Fruit fly (Drosophila melanogaster) whole organism, embryonic: ENCODE data around the gene Rnb.

ENCODE experiments used
- CG11085 ChIP-seq: fragments of 200-800 bp; sonication (Bioruptor generic); IDR thresholded peaks from 2 replicates; pipeline ENCODE4 v1.3.6; 2022; ENCODE audit warnings: missing biosample characterization, missing genetic modification characterization
- CG11398 ChIP-seq: fragments of 200-800 bp; sonication (Bioruptor generic); optimal IDR thresholded peaks from 2 replicates; lab custom pipeline; 2016; ENCODE audit warnings: missing biosample characterization, missing genetic modification characterization
- CG12236 ChIP-seq: fragments of 200-800 bp; sonication (Bioruptor generic); optimal IDR thresholded peaks from 2 replicates; lab custom pipeline; 2016; ENCODE audit warnings: missing biosample characterization, missing genetic modification characterization
- CG13123 ChIP-seq: fragments of 200-800 bp; sonication (Bioruptor generic); optimal IDR thresholded peaks from 2 replicates; lab custom pipeline; 2016; ENCODE audit warnings: missing biosample characterization, missing genetic modification characterization
- CG13775 ChIP-seq: fragments of 200-800 bp; sonication (Bioruptor generic); optimal IDR thresholded peaks from 3 replicates; lab custom pipeline; 2017; ENCODE audit warnings: missing biosample characterization, mild to moderate bottlenecking, missing genetic modification characterization
- CG15073 ChIP-seq: fragments of 200-800 bp; sonication (Bioruptor generic); optimal IDR thresholded peaks from 2 replicates; lab custom pipeline; 2016; ENCODE audit warnings: missing biosample characterization, missing genetic modification characterization
- CG1529 ChIP-seq: fragments of 200-800 bp; sonication (Bioruptor generic); optimal IDR thresholded peaks from 3 replicates; lab custom pipeline; 2018; ENCODE audit warnings: missing biosample characterization, missing genetic modification characterization
- CG16863 ChIP-seq: fragments of 200-800 bp; sonication (Bioruptor generic); optimal IDR thresholded peaks from 3 replicates; lab custom pipeline; 2016; ENCODE audit warnings: missing biosample characterization, missing genetic modification characterization
- CG17186 ChIP-seq: fragments of 200-800 bp; sonication (Bioruptor generic); optimal IDR thresholded peaks from 3 replicates; lab custom pipeline; 2017; ENCODE audit warnings: missing biosample characterization, missing genetic modification reagents, missing genetic modification characterization
- CG2120 ChIP-seq: fragments of 200-800 bp; sonication (Bioruptor generic); optimal IDR thresholded peaks from 3 replicates; lab custom pipeline; 2016; ENCODE audit warnings: missing biosample characterization, missing genetic modification characterization
- CG2712 ChIP-seq: fragments of 200-800 bp; optimal IDR thresholded peaks from 3 replicates; lab custom pipeline; 2019; ENCODE audit warnings: missing biosample characterization, mild to moderate bottlenecking, missing genetic modification characterization, moderate library complexity
- CG30431 ChIP-seq: fragments of 200-800 bp; sonication (Bioruptor generic); optimal IDR thresholded peaks from 2 replicates; lab custom pipeline; 2017; ENCODE audit warnings: missing biosample characterization, missing genetic modification characterization
- CG34224 ChIP-seq: fragments of 200-800 bp; sonication (Bioruptor generic); IDR thresholded peaks from 3 replicates; pipeline ENCODE4 v1.3.6; 2022; ENCODE audit warnings: missing biosample characterization, missing genetic modification characterization; ENCODE audit not compliant: partially characterized antibody
- CG43689 ChIP-seq: fragments of 200-800 bp; sonication (Bioruptor generic); IDR thresholded peaks from 2 replicates; pipeline ENCODE4 v1.3.6; 2022; ENCODE audit warnings: missing biosample characterization, missing genetic modification characterization
- CG7928 ChIP-seq: fragments of 200-800 bp; sonication (Bioruptor generic); optimal IDR thresholded peaks from 2 replicates; lab custom pipeline; 2017; ENCODE audit warnings: missing biosample characterization, mild to moderate bottlenecking, missing genetic modification characterization
- CG8924 ChIP-seq: fragments of 200-800 bp; optimal IDR thresholded peaks from 3 replicates; lab custom pipeline; 2019; ENCODE audit warnings: missing biosample characterization, mild to moderate bottlenecking, missing genetic modification characterization, moderate library complexity
- CrebB ChIP-seq: fragments of 200-800 bp; sonication (Bioruptor generic); optimal IDR thresholded peaks from 3 replicates; lab custom pipeline; 2018; ENCODE audit warnings: missing biosample characterization, mild to moderate bottlenecking, missing genetic modification characterization
- Dfd ChIP-seq, 2 experiments: fragments of >200 bp; optimal IDR thresholded peaks; 2 replicates each; lab custom pipeline; 2017; ENCODE audit warnings: missing biosample characterization in 2 of 2, missing genetic modification characterization in 2 of 2
- Dip2 ChIP-seq: fragments of 200-800 bp; sonication (Bioruptor generic); IDR thresholded peaks from 2 replicates; pipeline ENCODE4 v1.3.6; 2022; ENCODE audit warnings: missing biosample characterization, missing genetic modification characterization
- Doc3 ChIP-seq: fragments of 200-800 bp; sonication (Bioruptor generic); IDR thresholded peaks from 3 replicates; pipeline ENCODE4 v1.3.6; 2022; ENCODE audit warnings: missing biosample characterization, missing genetic modification characterization; ENCODE audit not compliant: partially characterized antibody
- Dp ChIP-seq: fragments of 200-800 bp; sonication (Bioruptor generic); optimal IDR thresholded peaks from 2 replicates; lab custom pipeline; 2018; ENCODE audit warnings: missing biosample characterization, mild to moderate bottlenecking, missing genetic modification characterization, moderate library complexity
- Ets97D ChIP-seq: fragments of 200-800 bp; sonication (Bioruptor generic); optimal IDR thresholded peaks from 3 replicates; lab custom pipeline; 2016; ENCODE audit warnings: missing biosample characterization, missing genetic modification characterization
- GATAe ChIP-seq: fragments of 200-800 bp; sonication (Bioruptor generic); conservative IDR thresholded peaks from 2 replicates; pipeline ENCODE4 v1.3.6; 2022; ENCODE audit warnings: missing biosample characterization, missing genetic modification characterization
- H15 ChIP-seq: fragments of 200-800 bp; sonication (Bioruptor generic); IDR thresholded peaks from 3 replicates; pipeline ENCODE4 v1.3.6; 2022; ENCODE audit warnings: missing biosample characterization, missing genetic modification characterization
- MBD-R2 ChIP-seq: fragments of 200-800 bp; sonication (Bioruptor generic); IDR thresholded peaks from 2 replicates; pipeline ENCODE4 v1.3.6; 2022; ENCODE audit warnings: missing biosample characterization, missing genetic modification characterization
- Oaz ChIP-seq: fragments of 200-800 bp; sonication (Bioruptor generic); IDR thresholded peaks from 2 replicates; pipeline ENCODE4 v1.3.6; 2022; ENCODE audit warnings: missing biosample characterization, missing genetic modification characterization
- Oli ChIP-seq: fragments of 200-800 bp; sonication (Bioruptor generic); optimal IDR thresholded peaks from 2 replicates; lab custom pipeline; 2018; ENCODE audit warnings: missing biosample characterization, mild to moderate bottlenecking, missing genetic modification characterization, moderate library complexity
- Sox100B ChIP-seq: fragments of 200-800 bp; sonication (Bioruptor generic); optimal IDR thresholded peaks from 3 replicates; lab custom pipeline; 2018; ENCODE audit warnings: missing biosample characterization, mild to moderate bottlenecking, missing genetic modification characterization
- Tbp ChIP-seq: fragments of >200 bp; optimal IDR thresholded peaks from 2 replicates; lab custom pipeline; 2018; ENCODE audit warnings: missing biosample characterization, missing genetic modification characterization
- Vsx1 ChIP-seq: fragments of 200-800 bp; sonication (Bioruptor generic); optimal IDR thresholded peaks from 2 replicates; lab custom pipeline; 2017; ENCODE audit warnings: missing biosample characterization, mild to moderate bottlenecking, missing genetic modification characterization, missing genetic modification reagents
- ac ChIP-seq: fragments of 200-800 bp; sonication (Bioruptor generic); optimal IDR thresholded peaks from 3 replicates; lab custom pipeline; 2017; ENCODE audit warnings: missing biosample characterization, mild to moderate bottlenecking, missing genetic modification characterization
- bbx ChIP-seq: fragments of 200-800 bp; sonication (Bioruptor generic); IDR thresholded peaks from 2 replicates; pipeline ENCODE4 v1.3.6; 2022; ENCODE audit warnings: missing biosample characterization, missing genetic modification characterization; ENCODE audit not compliant: partially characterized antibody
- cato ChIP-seq: fragments of 200-800 bp; sonication (Bioruptor generic); optimal IDR thresholded peaks from 2 replicates; lab custom pipeline; 2016; ENCODE audit warnings: missing biosample characterization, missing genetic modification characterization, borderline replicate concordance
- cwo ChIP-seq: fragments of 200-800 bp; sonication (Bioruptor generic); optimal IDR thresholded peaks from 3 replicates; lab custom pipeline; 2017; ENCODE audit warnings: missing biosample characterization, missing genetic modification characterization, mild to moderate bottlenecking, moderate library complexity, missing genetic modification reagents
- eve ChIP-seq, 2 experiments: fragments of >200 bp; optimal IDR thresholded peaks; 2 replicates each; lab custom pipeline; 2017; ENCODE audit warnings: missing biosample characterization in 2 of 2, missing genetic modification characterization in 2 of 2
- jigr1 ChIP-seq: fragments of 200-800 bp; sonication (Bioruptor generic); IDR thresholded peaks from 3 replicates; pipeline ENCODE4 v1.3.6; 2022; ENCODE audit warnings: missing biosample characterization, missing genetic modification characterization
- oc ChIP-seq: fragments of 200-800 bp; sonication (Bioruptor generic); optimal IDR thresholded peaks from 2 replicates; lab custom pipeline; 2018; ENCODE audit warnings: missing biosample characterization, mild to moderate bottlenecking, missing genetic modification characterization, moderate library complexity
- pfk ChIP-seq: fragments of 200-800 bp; sonication (Bioruptor generic); optimal IDR thresholded peaks from 2 replicates; lab custom pipeline; 2018; ENCODE audit warnings: missing biosample characterization, mild to moderate bottlenecking, missing genetic modification characterization, moderate library complexity
- ranshi ChIP-seq: fragments of 200-800 bp; sonication (Bioruptor generic); IDR thresholded peaks from 2 replicates; pipeline ENCODE4 v1.3.6; 2022; ENCODE audit warnings: missing biosample characterization, missing genetic modification characterization
- ro ChIP-seq: fragments of 200-800 bp; sonication (Bioruptor generic); IDR thresholded peaks from 2 replicates; pipeline ENCODE4 v1.3.6; 2022; ENCODE audit warnings: missing biosample characterization, missing genetic modification characterization
- seq ChIP-seq: fragments of 200-800 bp; sonication (Bioruptor generic); IDR thresholded peaks from 2 replicates; pipeline ENCODE4 v1.3.6; 2022; ENCODE audit warnings: missing biosample characterization, missing genetic modification characterization
- tna ChIP-seq: fragments of 200-800 bp; sonication (Bioruptor generic); IDR thresholded peaks from 2 replicates; pipeline ENCODE4 v1.3.6; 2022; ENCODE audit warnings: missing biosample characterization, missing genetic modification characterization; ENCODE audit not compliant: partially characterized antibody
- toy ChIP-seq: fragments of 200-800 bp; sonication (Bioruptor generic); IDR thresholded peaks from 2 replicates; pipeline ENCODE4 v1.3.6; 2022; ENCODE audit warnings: missing biosample characterization, missing genetic modification characterization
- unc-4 ChIP-seq: fragments of 200-800 bp; sonication (Bioruptor generic); IDR thresholded peaks from 2 replicates; pipeline ENCODE4 v1.3.6; 2022; ENCODE audit warnings: missing biosample characterization, missing genetic modification characterization; ENCODE audit not compliant: partially characterized antibody
- vnd ChIP-seq: fragments of 200-800 bp; sonication (Bioruptor generic); IDR thresholded peaks from 3 replicates; pipeline ENCODE4 v1.3.6; 2022; ENCODE audit warnings: missing biosample characterization, missing genetic modification characterization; ENCODE audit not compliant: partially characterized antibody
- wek ChIP-seq: fragments of 200-800 bp; sonication (Bioruptor generic); optimal IDR thresholded peaks from 3 replicates; lab custom pipeline; 2018; ENCODE audit warnings: missing biosample characterization, mild to moderate bottlenecking, missing genetic modification characterization, moderate library complexity
- zfh1 ChIP-seq: fragments of 200-800 bp; sonication (Bioruptor generic); IDR thresholded peaks from 3 replicates; pipeline ENCODE4 v1.3.6; 2022; ENCODE audit warnings: missing biosample characterization, missing genetic modification characterization

The Rnb gene

DNA sequence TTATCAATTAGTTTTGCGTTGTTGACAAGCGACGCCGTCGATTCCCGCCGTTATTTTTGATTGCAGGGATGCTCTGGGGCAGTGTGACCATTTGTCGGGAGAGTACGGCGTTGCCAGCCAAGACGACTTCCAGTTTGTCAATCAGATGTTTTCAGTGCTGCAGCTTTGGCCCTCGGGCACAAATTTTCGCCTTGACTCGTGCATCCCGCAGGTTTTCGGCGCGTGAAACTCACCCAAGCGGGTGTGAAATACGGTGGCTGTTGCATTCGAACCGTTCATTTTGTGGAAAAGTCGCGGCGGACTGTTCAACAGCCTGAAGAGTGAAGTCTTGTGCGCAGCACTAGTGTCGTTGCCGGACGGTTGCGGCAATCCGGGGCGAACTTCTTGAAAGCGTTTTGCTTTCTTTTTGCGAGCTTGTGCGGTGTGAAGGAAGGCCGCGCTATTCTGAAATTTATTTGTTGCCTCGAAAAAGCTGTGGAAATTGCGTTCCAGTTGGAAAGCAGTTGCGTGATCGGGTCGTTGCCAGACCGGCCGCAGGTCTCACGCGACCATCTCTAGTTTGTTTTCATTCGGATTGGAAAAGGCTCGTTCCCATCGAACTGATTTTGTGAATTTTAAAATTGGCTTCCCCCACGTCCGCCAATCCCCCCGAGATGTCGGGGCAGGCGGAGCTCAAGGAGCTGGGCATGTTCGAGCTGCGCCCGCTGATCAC lies 7.7 kb upstream of the Rnb start, which contains the start of the genes ca and ncd (continued):
- peak; percentile 34; the same call in 1 of the 3 replicates for TF ChIP-seq vnd
- TF ChIP-seq Ets97D (GFP tag; lab: Kevin White, UChicago), result peak; percentile 46
- no peak for TF ChIP-seq jigr1 (GFP tag; lab: Robert Waterston, UW)
- peak; percentile 68 for TF ChIP-seq bbx
- no peak for TF ChIP-seq CrebB (tag; lab: Kevin White, UChicago)
- TF ChIP-seq CG13775 (GFP tag; lab: Kevin White, UChicago), result no peak
- TF ChIP-seq Tbp (GFP tag; lab: Kevin White, UChicago), result no peak
- no peak for TF ChIP-seq CG8924 (tag; lab: Kevin White, UChicago)
- TF ChIP-seq, all 482 proteins: peak for 70

DNA sequence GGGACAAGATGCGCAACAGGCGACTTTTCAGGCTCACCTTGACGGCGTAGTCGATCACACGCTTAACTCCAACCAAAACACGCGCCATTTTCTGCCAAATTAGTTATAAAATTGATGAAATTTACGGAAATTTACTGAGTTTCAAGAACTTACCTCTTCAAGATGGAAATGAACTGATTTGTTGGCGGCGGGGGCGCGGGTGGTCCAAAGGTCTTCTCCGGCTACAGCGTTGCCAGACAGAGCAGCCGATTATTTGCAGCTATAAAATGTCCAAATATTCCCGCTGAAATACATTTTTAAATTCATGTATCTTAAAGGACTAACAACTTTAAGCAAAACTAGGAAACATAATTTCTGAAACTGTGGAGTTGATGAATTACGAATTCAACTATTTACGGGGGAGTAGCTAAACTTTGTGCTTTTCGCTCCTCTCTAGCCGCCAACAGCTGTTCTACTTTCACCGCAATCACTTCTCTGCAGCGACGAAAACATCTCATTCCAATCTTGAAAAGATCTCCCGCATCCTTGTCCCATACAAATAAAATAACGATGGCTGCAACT lies 3.7 kb upstream of the Rnb start, which contains the start of the genes Etfb and CG7789:
Gene Etfb (minus strand): TSS at position 193 of the 561 bp plus-strand sequence.
Gene CG7789 (plus strand): TSS at position 444 of the 561 bp plus-strand sequence.
- no peak for TF ChIP-seq Sox100B (GFP tag; lab: Kevin White, UChicago)
- peak; percentile 34 for TF ChIP-seq CG12236
- TF ChIP-seq CG13123 (GFP tag; lab: Kevin White, UChicago), result no peak
- TF ChIP-seq unc-4 (GFP tag; lab: Robert Waterston, UW), result peak; percentile 88
- TF ChIP-seq CG2120 (GFP tag; lab: Kevin White, UChicago), result peak; percentile 92
- peak; percentile 53 for TF ChIP-seq CG2712
- TF ChIP-seq seq (GFP tag; lab: Robert Waterston, UW), result peak; percentile 50
- peak; percentile 83 for TF ChIP-seq Doc3 (GFP tag; lab: Robert Waterston, UW)
- TF ChIP-seq Dip2 (GFP tag; lab: Robert Waterston, UW), result peak; percentile 29; the same call in 1 of the 2 replicates
- TF ChIP-seq CG17186, result peak; percentile 44
- peak; percentile 64 for TF ChIP-seq CG16863 (GFP tag; lab: Kevin White, UChicago)
- TF ChIP-seq CG7928 (GFP tag; lab: Kevin White, UChicago), result no peak
- no peak for TF ChIP-seq ac (GFP tag; lab: Kevin White, UChicago)
- no peak for TF ChIP-seq tna (GFP tag; lab: Robert Waterston, UW)
- no peak for TF ChIP-seq CG1529 (GFP tag; lab: Kevin White, UChicago)
- 0 out of 2 replicates have a peak, but pooled peaks have one; percentile 36 for TF ChIP-seq CG43689 (GFP tag; lab: Robert Waterston, UW)
- no peak for TF ChIP-seq pfk (GFP tag; lab: Kevin White, UChicago)
- TF ChIP-seq H15 (GFP tag; lab: Robert Waterston, UW), result peak; percentile 61; the same call in 2 of the 3 replicates
- TF ChIP-seq CG15073, result no peak
- TF ChIP-seq ranshi, result peak; percentile 67
- TF ChIP-seq wek (GFP tag; lab: Kevin White, UChicago), result peak; percentile 5
- peak; percentile 59; the same call in 1 of the 2 replicates for TF ChIP-seq GATAe
- TF ChIP-seq oc (tag; lab: Kevin White, UChicago), result no peak
- no peak for TF ChIP-seq eve (GFP tag; optimal IDR thresholded peaks at IDR 0.05; lab: Kevin White, UChicago)
- TF ChIP-seq Oli (tag; lab: Kevin White, UChicago), result peak; percentile 62
- no peak for TF ChIP-seq Dfd (GFP tag; optimal IDR thresholded peaks at IDR 0.05; lab: Kevin White, UChicago)
- TF ChIP-seq CG30431 (GFP tag; lab: Kevin White, UChicago), result peak; percentile 39
- peak; percentile 74; the same call in 1 of the 2 replicates for TF ChIP-seq CG11085
- TF ChIP-seq ro (GFP tag; lab: Robert Waterston, UW), result no peak
- no peak; the same call in 1 of the 2 replicates for TF ChIP-seq toy (GFP tag; lab: Robert Waterston, UW)
- peak; percentile 58 for TF ChIP-seq CG11398 (GFP tag; lab: Kevin White, UChicago)
- peak; percentile 62 for TF ChIP-seq Oaz
- TF ChIP-seq cwo (GFP tag; lab: Kevin White, UChicago), result no peak
- peak; percentile 87 for TF ChIP-seq CG34224 (GFP tag; lab: Robert Waterston, UW)
- no peak for TF ChIP-seq Vsx1 (GFP tag; lab: Kevin White, UChicago)
- peak; percentile 56 for TF ChIP-seq Dp (GFP tag; lab: Kevin White, UChicago)
- peak; percentile 96 for TF ChIP-seq MBD-R2
- peak; percentile 57 for TF ChIP-seq cato
- TF ChIP-seq zfh1 (GFP tag; lab: Robert Waterston, UW), result peak; percentile 78
